Worm (Caenorhabditis elegans): ENCODE results near the gene ugt-18.
A peak's percentile ranks its signal among the peaks of the same experiment; 100 is the strongest.

The ugt-18 gene

ce11 chrV:12814481-12814882, 5.6 kb upstream of the ugt-18 start (continued):
- TF ChIP-seq nhr-237 (tag; optimal IDR thresholded peaks at IDR 0.05): no peak
- no peak for TF ChIP-seq dpl-1 (GFP tag; optimal IDR thresholded peaks at IDR 0.05)
- no peak for TF ChIP-seq aly-2 (tag; optimal IDR thresholded peaks at IDR 0.05)
- TF ChIP-seq arid-1 (GFP tag; conservative IDR thresholded peaks at IDR 0.05): no peak
- TF ChIP-seq ama-1 (optimal IDR thresholded peaks at IDR 0.05): peak; percentile 10
- no peak for TF ChIP-seq daf-12 (tag; optimal IDR thresholded peaks at IDR 0.05)
- no peak for TF ChIP-seq lin-15B (tag; optimal IDR thresholded peaks at IDR 0.05)
- TF ChIP-seq pqm-1 (tag; optimal IDR thresholded peaks at IDR 0.05): no peak
- TF ChIP-seq T26A8.4 (GFP tag; IDR thresholded peaks at IDR 0.05): no peak
- TF ChIP-seq egl-27 (tag; optimal IDR thresholded peaks at IDR 0.05): no peak
- TF ChIP-seq nhr-25 (tag; optimal IDR thresholded peaks at IDR 0.05; ENCODE audit: borderline replicate concordance, insufficient read depth): no peak
- TF ChIP-seq Y75B8A.6 (GFP tag; IDR thresholded peaks at IDR 0.05): no peak
- no peak for TF ChIP-seq F49E8.2 (tag; optimal IDR thresholded peaks at IDR 0.05; ENCODE audit: borderline replicate concordance)
- TF ChIP-seq tra-1 (GFP tag; IDR thresholded peaks at IDR 0.05): no peak
- TF ChIP-seq lin-39 (tag; optimal IDR thresholded peaks at IDR 0.05): no peak
- TF ChIP-seq cey-2 (tag; optimal IDR thresholded peaks at IDR 0.05; ENCODE audit: borderline replicate concordance, insufficient read depth): no peak
- peak; percentile 43 to 88 for TF ChIP-seq mdl-1 (tag; optimal IDR thresholded peaks at IDR 0.05)
- no peak; the same call in 1 of the 2 replicates for TF ChIP-seq egl-43 (GFP tag; IDR thresholded peaks at IDR 0.05)
- TF ChIP-seq T20F7.1 (GFP tag; optimal IDR thresholded peaks at IDR 0.05): no peak
- peak in 1 of 2 experiments; percentile 65 for TF ChIP-seq hif-1 (tag; optimal IDR thresholded peaks at IDR 0.05)
- peak; percentile 53 to 64 for TF ChIP-seq lsy-2 (tag; optimal IDR thresholded peaks at IDR 0.05)
- TF ChIP-seq D1046.2 (GFP tag; IDR thresholded peaks at IDR 0.05): no peak
- peak; percentile 94 for TF ChIP-seq aha-1 (tag)
- TF ChIP-seq spr-3 (GFP tag; optimal IDR thresholded peaks at IDR 0.05): no peak
- peak; percentile 72 for TF ChIP-seq rbr-2 (tag; optimal IDR thresholded peaks at IDR 0.05)
- no peak for TF ChIP-seq daf-19 (GFP tag; conservative IDR thresholded peaks at IDR 0.05)

- TF ChIP-seq php-3 (GFP tag; IDR thresholded peaks at IDR 0.05): peak; percentile 22; the same call in 1 of the 2 replicates
- TF ChIP-seq vab-7 (GFP tag; IDR thresholded peaks at IDR 0.05): no peak
- TF ChIP-seq nhr-28 (tag; optimal IDR thresholded peaks at IDR 0.05): peak; percentile 60
- TF ChIP-seq Y75B8A.6 (GFP tag; IDR thresholded peaks at IDR 0.05): no peak
- TF ChIP-seq cey-2 (tag; optimal IDR thresholded peaks at IDR 0.05; ENCODE audit: borderline replicate concordance, insufficient read depth): no peak
- TF ChIP-seq nhr-237 (tag; optimal IDR thresholded peaks at IDR 0.05): no peak
- no peak for TF ChIP-seq nhr-41 (GFP tag; IDR thresholded peaks at IDR 0.05)
- TF ChIP-seq mdl-1 (tag; optimal IDR thresholded peaks at IDR 0.05): peak in 1 of 2 experiments; percentile 19
- TF ChIP-seq nhr-76 (tag; optimal IDR thresholded peaks at IDR 0.05): no peak
- peak; percentile 0 for TF ChIP-seq hlh-11 (tag; optimal IDR thresholded peaks at IDR 0.05)
- no peak for TF ChIP-seq daf-16 (GFP tag; optimal IDR thresholded peaks at IDR 0.05)
- peak; percentile 89 for TF ChIP-seq daf-16 (tag; optimal IDR thresholded peaks at IDR 0.05)
- peak; percentile 32 for TF ChIP-seq nhr-77 (tag; optimal IDR thresholded peaks at IDR 0.05)
- TF ChIP-seq dve-1 (tag; optimal IDR thresholded peaks at IDR 0.05; ENCODE audit: insufficient read depth): peak; percentile 52
- TF ChIP-seq lin-15B (tag; optimal IDR thresholded peaks at IDR 0.05): no peak
- TF ChIP-seq D1046.2 (GFP tag; IDR thresholded peaks at IDR 0.05): no peak
- TF ChIP-seq nhr-6 (tag; optimal IDR thresholded peaks at IDR 0.05): peak; percentile 45
- no peak for TF ChIP-seq lin-29 (GFP tag; IDR thresholded peaks at IDR 0.05)
- TF ChIP-seq set-16 (GFP tag; IDR thresholded peaks at IDR 0.05): no peak
- no peak for TF ChIP-seq lin-13 (GFP tag; optimal IDR thresholded peaks at IDR 0.05)
- no peak for TF ChIP-seq unc-130 (GFP tag; optimal IDR thresholded peaks at IDR 0.05)
- TF ChIP-seq daf-8 (GFP tag; IDR thresholded peaks at IDR 0.05): no peak
Measured at ce11 chrV:12815386-12815785, 4.7 kb upstream of the ugt-18 start.

Data from whole organism, L4 larva.